Worm (Caenorhabditis elegans): ENCODE measurements around the gene F53A3.7.

DNA sequence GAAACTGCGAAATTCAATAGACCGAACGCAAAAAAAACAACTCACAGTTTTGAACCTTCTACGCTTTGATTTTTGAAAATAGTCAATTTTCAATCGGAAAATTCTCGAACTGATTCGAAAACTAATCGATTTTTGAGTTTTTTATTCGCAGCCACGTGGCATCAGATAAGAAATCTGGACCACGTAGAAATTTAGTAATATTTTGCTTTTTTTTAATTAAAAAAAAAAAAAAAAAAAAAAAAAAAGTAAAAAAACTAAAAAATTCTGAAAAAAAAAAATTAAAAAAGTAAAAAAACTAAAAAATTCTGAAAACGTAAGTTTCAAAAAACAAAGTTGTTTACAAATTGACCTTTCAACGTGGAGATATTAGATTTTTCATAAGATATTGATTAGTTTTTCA lies 25.3 kb downstream of the F53A3.7 start, which contains the start of gene R155.3:
- TF ChIP-seq ama-1 (optimal IDR thresholded peaks at IDR 0.05) (no peak), aha-1 (tag; optimal IDR thresholded peaks at IDR 0.05) (no peak), nhr-76 (tag; optimal IDR thresholded peaks at IDR 0.05) (no peak), ceh-63 (GFP tag; optimal IDR thresholded peaks at IDR 0.05) (no peak), egl-27 (tag; optimal IDR thresholded peaks at IDR 0.05) (no peak), ceh-90 (tag; optimal IDR thresholded peaks at IDR 0.05) (no peak), nhr-28 (tag; optimal IDR thresholded peaks at IDR 0.05) (no peak)
